Worm (Caenorhabditis elegans) whole organism, young adult: Measurements from ENCODE around the gene egg-2.

Source experiments
- B0035.1 ChIP-seq: sonication (generic microtip); optimal IDR thresholded peaks from 2 replicates; lab custom pipeline; 2016; ENCODE audit warnings: missing genetic modification characterization, mild to moderate bottlenecking, missing compliant biosample characterization, missing genotype, missing genetic modification reagents
- B0261.1 ChIP-seq: sonication (generic microtip); optimal IDR thresholded peaks from 2 replicates; lab custom pipeline; 2016; ENCODE audit warnings: mild to moderate bottlenecking, missing genetic modification characterization, moderate library complexity, missing compliant biosample characterization
- F23B12.7 ChIP-seq: sonication (generic microtip); optimal IDR thresholded peaks from 2 replicates; lab custom pipeline; 2017; ENCODE audit warnings: missing genetic modification characterization, mild to moderate bottlenecking, missing compliant biosample characterization, antibody characterized with exemption, moderate library complexity; ENCODE audit not compliant: insufficient read depth
- F57A8.1 ChIP-seq: fragments of 200-800 bp; sonication (Bioruptor generic); optimal IDR thresholded peaks from 2 replicates; lab custom pipeline; 2018; ENCODE audit warnings: mild to moderate bottlenecking, missing genetic modification characterization, moderate library complexity, missing compliant biosample characterization
- Y95B8A.8 ChIP-seq: fragments of 200-800 bp; sonication (Bioruptor generic); IDR thresholded peaks from 2 replicates; pipeline ENCODE4 v1.3.6; 2022; ENCODE audit warnings: missing genetic modification reagents, missing genetic modification characterization, missing compliant biosample characterization
- ama-1 ChIP-seq, 3 experiments: fragments of 150-350 bp in 1 of 3; sonication (generic microtip) in 2 of 3; optimal IDR thresholded peaks; 2 replicates each; lab custom pipeline; 2014 to 2018; ENCODE audit warnings: missing biosample characterization in 2 of 3, missing genetic modification characterization in 2 of 3, missing genetic modification reagents in 2 of 3
- atf-7 ChIP-seq: sonication (generic microtip); optimal IDR thresholded peaks from 2 replicates; lab custom pipeline; 2017; ENCODE audit warnings: mild to moderate bottlenecking, missing genetic modification characterization, missing compliant biosample characterization
- attf-3 ChIP-seq: fragments of 200-800 bp; sonication (Bioruptor generic); conservative IDR thresholded peaks from 2 replicates; pipeline ENCODE4 v1.3.6; 2022; ENCODE audit warnings: missing genetic modification reagents, missing genetic modification characterization, missing compliant biosample characterization
- bed-1 ChIP-seq: fragments of 200-800 bp; sonication (Bioruptor generic); IDR thresholded peaks from 2 replicates; pipeline ENCODE4 v1.3.6; 2022; ENCODE audit warnings: missing genetic modification reagents, missing genetic modification characterization, missing compliant biosample characterization
- bed-2 ChIP-seq: fragments of 200-800 bp; sonication (Bioruptor generic); IDR thresholded peaks from 2 replicates; pipeline ENCODE4 v1.3.6; 2022; ENCODE audit warnings: missing genetic modification reagents, missing genetic modification characterization, missing compliant biosample characterization
- ccch-3 ChIP-seq: fragments of 200-800 bp; sonication (Bioruptor generic); optimal IDR thresholded peaks from 2 replicates; lab custom pipeline; 2018; ENCODE audit warnings: mild to moderate bottlenecking, missing genetic modification characterization, missing compliant biosample characterization
- chd-7 ChIP-seq: sonication (generic microtip); optimal IDR thresholded peaks from 2 replicates; lab custom pipeline; 2016; ENCODE audit warnings: mild to moderate bottlenecking, missing genetic modification characterization, moderate library complexity, missing compliant biosample characterization
- die-1 ChIP-seq: sonication (generic microtip); optimal IDR thresholded peaks from 2 replicates; lab custom pipeline; 2016; ENCODE audit warnings: missing genotype, mild to moderate bottlenecking, missing genetic modification characterization, missing compliant biosample characterization
- dox-1 ChIP-seq: fragments of 200-800 bp; sonication (Bioruptor generic); IDR thresholded peaks from 2 replicates; pipeline ENCODE4 v1.3.6; 2022; ENCODE audit warnings: missing genetic modification reagents, missing genetic modification characterization, missing compliant biosample characterization
- efl-1 ChIP-seq: fragments of 150-350 bp; optimal IDR thresholded peaks from 2 replicates; lab custom pipeline; 2014; ENCODE audit warnings: missing biosample characterization, missing genetic modification reagents, missing genetic modification characterization
- hlh-12 ChIP-seq: sonication (generic microtip); optimal IDR thresholded peaks from 2 replicates; lab custom pipeline; 2016; ENCODE audit warnings: missing genetic modification characterization, missing compliant biosample characterization
- lag-1 ChIP-seq: fragments of 200-800 bp; sonication (Bioruptor generic); IDR thresholded peaks from 2 replicates; pipeline ENCODE4 v1.3.6; 2022; ENCODE audit warnings: missing genetic modification reagents, missing genetic modification characterization, missing compliant biosample characterization
- let-526 ChIP-seq: fragments of 200-800 bp; sonication (Bioruptor generic); IDR thresholded peaks from 2 replicates; pipeline ENCODE4 v1.3.6; 2022; ENCODE audit warnings: missing genetic modification reagents, missing genetic modification characterization, missing compliant biosample characterization
- let-607 ChIP-seq, 2 experiments: fragments of 200-800 bp in 1 of 2; sonication (Bioruptor generic) in 1 of 2; sonication (generic microtip) in 1 of 2; optimal IDR thresholded peaks; 2 replicates each; lab custom pipeline; 2016 to 2018; ENCODE audit warnings: mild to moderate bottlenecking in 2 of 2, missing compliant biosample characterization in 2 of 2, missing genetic modification characterization in 2 of 2, moderate library complexity in 2 of 2, missing genotype in 1 of 2
- lin-54 ChIP-seq: fragments of 200-800 bp; sonication (Bioruptor generic); optimal IDR thresholded peaks from 2 replicates; lab custom pipeline; 2018; ENCODE audit warnings: mild to moderate bottlenecking, missing genetic modification characterization, missing compliant biosample characterization
- lsl-1 ChIP-seq: fragments of 200-800 bp; sonication (Bioruptor generic); optimal IDR thresholded peaks from 2 replicates; lab custom pipeline; 2018; ENCODE audit warnings: mild to moderate bottlenecking, missing genetic modification characterization, moderate library complexity, missing compliant biosample characterization
- madf-6 ChIP-seq: fragments of 200-800 bp; sonication (Bioruptor generic); IDR thresholded peaks from 2 replicates; pipeline ENCODE4 v1.3.6; 2022; ENCODE audit warnings: missing genetic modification reagents, missing genetic modification characterization, missing compliant biosample characterization
- mes-4 ChIP-seq: sonication (generic microtip); optimal IDR thresholded peaks from 2 replicates; lab custom pipeline; 2016; ENCODE audit warnings: missing genotype, missing genetic modification characterization, missing compliant biosample characterization
- nfyb-1 ChIP-seq: fragments of 200-800 bp; sonication (Bioruptor generic); IDR thresholded peaks from 2 replicates; pipeline ENCODE4 v1.3.6; 2022; ENCODE audit warnings: missing genetic modification reagents, missing genetic modification characterization, missing compliant biosample characterization
- nhr-27 ChIP-seq: fragments of 200-800 bp; sonication (Bioruptor generic); optimal IDR thresholded peaks from 2 replicates; lab custom pipeline; 2018; ENCODE audit warnings: mild to moderate bottlenecking, missing genetic modification characterization, moderate library complexity, missing compliant biosample characterization
- nhr-80 ChIP-seq: sonication (generic microtip); optimal IDR thresholded peaks from 2 replicates; lab custom pipeline; 2016; ENCODE audit warnings: missing genetic modification characterization, missing compliant biosample characterization
- nhr-90 ChIP-seq: sonication (generic microtip); optimal IDR thresholded peaks from 2 replicates; lab custom pipeline; 2016; ENCODE audit warnings: missing genotype, mild to moderate bottlenecking, missing genetic modification characterization, missing compliant biosample characterization
- rec-8 ChIP-seq, 2 experiments: sonication (generic microtip); optimal IDR thresholded peaks; 2 replicates each; lab custom pipeline; 2016; ENCODE audit warnings: mild to moderate bottlenecking in 2 of 2, missing genetic modification characterization in 2 of 2, missing genetic modification reagents in 2 of 2, missing genotype in 2 of 2, missing biosample characterization in 1 of 2, missing compliant biosample characterization in 1 of 2, moderate library complexity in 1 of 2
- rpc-1 ChIP-seq, 2 experiments: fragments of 150-350 bp in 1 of 2; sonication (generic microtip) in 1 of 2; optimal IDR thresholded peaks; 2 replicates each; lab custom pipeline; 2014 to 2018; ENCODE audit warnings: missing biosample characterization in 1 of 2, missing genetic modification characterization in 1 of 2, missing genetic modification reagents in 1 of 2, missing genotype in 1 of 2
- sea-2 ChIP-seq: fragments of 200-800 bp; sonication (Bioruptor generic); IDR thresholded peaks from 2 replicates; pipeline ENCODE4 v1.3.6; 2022; ENCODE audit warnings: missing genetic modification characterization, missing compliant biosample characterization
- snpc-1.3 ChIP-seq: sonication (generic microtip); optimal IDR thresholded peaks from 2 replicates; lab custom pipeline; 2017; ENCODE audit warnings: missing genetic modification characterization, mild to moderate bottlenecking, missing compliant biosample characterization, antibody characterized with exemption, moderate library complexity, missing genotype, missing genetic modification reagents; ENCODE audit not compliant: insufficient read depth
- snpc-3.4 ChIP-seq: sonication (generic microtip); optimal IDR thresholded peaks from 2 replicates; lab custom pipeline; 2017; ENCODE audit warnings: missing genetic modification characterization, mild to moderate bottlenecking, missing compliant biosample characterization, antibody characterized with exemption, moderate library complexity, missing genotype, missing genetic modification reagents
- snpc-4 ChIP-seq, 5 experiments: fragments of 150-350 bp in 1 of 5; sonication (generic microtip) in 4 of 5; optimal IDR thresholded peaks; 2 replicates each; lab custom pipeline; 2014 to 2018; ENCODE audit warnings: missing genetic modification characterization in 5 of 5, missing biosample characterization in 3 of 5, antibody characterized with exemption in 2 of 5, mild to moderate bottlenecking in 2 of 5, missing compliant biosample characterization in 2 of 5, missing genotype in 2 of 5, moderate library complexity in 2 of 5, missing genetic modification reagents in 1 of 5
- sptf-2 ChIP-seq: fragments of 200-800 bp; sonication (Bioruptor generic); optimal IDR thresholded peaks from 2 replicates; lab custom pipeline; 2018; ENCODE audit warnings: mild to moderate bottlenecking, missing genetic modification characterization, missing compliant biosample characterization
- tbp1 ChIP-seq: fragments of 200-800 bp; sonication (Bioruptor generic); optimal IDR thresholded peaks from 2 replicates; lab custom pipeline; 2018; ENCODE audit warnings: mild to moderate bottlenecking, missing genetic modification characterization, missing compliant biosample characterization
- tlf-1 ChIP-seq: fragments of 200-800 bp; sonication (Bioruptor generic); optimal IDR thresholded peaks from 2 replicates; lab custom pipeline; 2018; ENCODE audit warnings: mild to moderate bottlenecking, missing genetic modification characterization, missing compliant biosample characterization
- unc-62 ChIP-seq: fragments of 150-350 bp; optimal IDR thresholded peaks from 2 replicates; lab custom pipeline; 2014; ENCODE audit warnings: missing biosample characterization, missing genetic modification reagents, missing genetic modification characterization
- zim-3 ChIP-seq: sonication (generic microtip); optimal IDR thresholded peaks from 2 replicates; lab custom pipeline; 2017; ENCODE audit warnings: mild to moderate bottlenecking, missing genetic modification characterization, moderate library complexity, missing compliant biosample characterization

Gene egg-2

ce11 chrIII:7034252-7035223, 25.8 kb downstream of the egg-2 start (continued):
- TF ChIP-seq F57A8.1 (GFP tag; lab: Kevin White, UChicago) = no peak
- TF ChIP-seq attf-3 = no peak
- TF ChIP-seq efl-1 = peak; percentile 40
- no peak for TF ChIP-seq bed-1 (GFP tag; lab: Robert Waterston, UW)

- TF ChIP-seq die-1 (tag; lab: Kevin White, UChicago) (no peak), sea-2 (no peak)
These were observed 28.3 kb downstream of the egg-2 start for ce11 chrIII:7032070-7032469.

ce11 chrIII:7030044-7030804, 30.2 kb downstream of the egg-2 start:
- TF ChIP-seq zim-3 (tag; lab: Kevin White, UChicago) (peak; percentile 27), tbp1 (peak; percentile 93), lin-54 (peak; percentile 26), snpc-4 (GFP tag; optimal IDR thresholded peaks at IDR 0.05; lab: Kevin White, UChicago) (peak; percentile 84), snpc-4 (tag; optimal IDR thresholded peaks at IDR 0.05; lab: Kevin White, UChicago) (peak; percentile 91 to 94 (median 92)), B0035.1 (tag; lab: Kevin White, UChicago) (no peak), snpc-1.3 (tag; lab: Kevin White, UChicago) (peak; percentile 14), sea-2 (no peak), ccch-3 (no peak), F23B12.7 (peak; percentile 19), tlf-1 (GFP tag; lab: Kevin White, UChicago) (peak; percentile 10), bed-2 (GFP tag; lab: Robert Waterston, UW) (no peak), let-526 (GFP tag; lab: Robert Waterston, UW) (peak; percentile 45; the same call in 1 of the 2 replicates), let-607 (tag; optimal IDR thresholded peaks at IDR 0.05; lab: Kevin White, UChicago) (peak in 1 of 2 experiments; percentile 30), snpc-3.4 (tag; lab: Kevin White, UChicago) (peak; percentile 89), rec-8 (tag; optimal IDR thresholded peaks at IDR 0.05; lab: Kevin White, UChicago) (peak; percentile 8 to 19), die-1 (tag; lab: Kevin White, UChicago) (peak; percentile 27), nhr-90 (peak; percentile 45), nhr-27 (tag; lab: Kevin White, UChicago) (no peak), attf-3 (0 out of 2 replicates have a peak, but pooled peaks have one; percentile 35), hlh-12 (no peak), Y95B8A.8 (GFP tag; lab: Robert Waterston, UW) (no peak), ama-1 (optimal IDR thresholded peaks at IDR 0.05; lab: Kevin White, UChicago) (no peak), ama-1 (GFP tag; optimal IDR thresholded peaks at IDR 0.05; lab: Kevin White, UChicago) (no peak), madf-6 (GFP tag; lab: Robert Waterston, UW) (0 out of 2 replicates have a peak, but pooled peaks have one; percentile 19), lsl-1 (peak; percentile 8), mes-4 (peak; percentile 12), chd-7 (tag; lab: Kevin White, UChicago) (no peak), dox-1 (0 out of 2 replicates have a peak, but pooled peaks have one; percentile 17), rpc-1 (optimal IDR thresholded peaks at IDR 0.05; lab: Kevin White, UChicago) (peak; percentile 77), rpc-1 (tag; optimal IDR thresholded peaks at IDR 0.05; lab: Kevin White, UChicago) (peak; percentile 72), nhr-80 (tag; lab: Kevin White, UChicago) (peak; percentile 81), atf-7 (tag; lab: Kevin White, UChicago) (peak; percentile 23), lag-1 (GFP tag; lab: Robert Waterston, UW) (no peak), sptf-2 (GFP tag; lab: Kevin White, UChicago) (no peak), nfyb-1 (GFP tag; lab: Robert Waterston, UW) (peak; percentile 58; the same call in 1 of the 2 replicates), unc-62 (GFP tag; lab: Kevin White, UChicago) (no peak), B0261.1 (peak; percentile 83)
